Worm (Caenorhabditis elegans) whole organism, L3 larva: Measurements from ENCODE around the gene tiar-2.
A peak's percentile ranks its signal among the peaks of the same experiment; 100 is the strongest.

ENCODE experiments used
- R02D3.7 ChIP-seq: fragments of 150-350 bp; optimal IDR thresholded peaks from 2 replicates; lab custom pipeline; 2014; ENCODE audit warnings: missing biosample characterization, missing genetic modification characterization
- ZK546.5 ChIP-seq: sonication (generic microtip); optimal IDR thresholded peaks from 2 replicates; lab custom pipeline; 2017; ENCODE audit warnings: missing biosample characterization, missing genetic modification characterization
- aly-2 ChIP-seq: fragments of 150-350 bp; optimal IDR thresholded peaks from 2 replicates; lab custom pipeline; 2014; ENCODE audit warnings: missing biosample characterization, missing genetic modification characterization
- ceh-28 ChIP-seq: fragments of 150-350 bp; optimal IDR thresholded peaks from 2 replicates; lab custom pipeline; 2014; ENCODE audit warnings: missing biosample characterization, missing genetic modification reagents, missing genetic modification characterization
- ceh-82 ChIP-seq: fragments of 150-350 bp; optimal IDR thresholded peaks from 2 replicates; lab custom pipeline; 2014; ENCODE audit warnings: missing biosample characterization, missing genetic modification characterization
- ceh-9 ChIP-seq: sonication (generic microtip); optimal IDR thresholded peaks from 2 replicates; lab custom pipeline; 2018; ENCODE audit warnings: missing biosample characterization, missing genetic modification characterization
- egl-27 ChIP-seq: sonication (generic microtip); optimal IDR thresholded peaks from 4 replicates; lab custom pipeline; 2017; ENCODE audit warnings: missing biosample characterization, missing genetic modification reagents, missing genetic modification characterization
- egl-5 ChIP-seq: fragments of 150-350 bp; optimal IDR thresholded peaks from 2 replicates; lab custom pipeline; 2017; ENCODE audit warnings: missing biosample characterization, missing genetic modification reagents, missing genetic modification characterization, inconsistent platforms
- elt-1 ChIP-seq: fragments of 150-350 bp; optimal IDR thresholded peaks from 2 replicates; lab custom pipeline; 2014; ENCODE audit warnings: missing biosample characterization, missing genetic modification characterization
- elt-2 ChIP-seq: sonication (generic microtip); optimal IDR thresholded peaks from 2 replicates; lab custom pipeline; 2016; ENCODE audit warnings: missing genetic modification reagents, mild to moderate bottlenecking, missing genetic modification characterization, missing compliant biosample characterization
- eor-1 ChIP-seq, 2 experiments: fragments of 150-350 bp; optimal IDR thresholded peaks; 2 replicates each; lab custom pipeline; 2014 to 2018; ENCODE audit warnings: missing biosample characterization in 2 of 2, missing genetic modification characterization in 2 of 2
- fkh-10 ChIP-seq: sonication (generic microtip); optimal IDR thresholded peaks from 2 replicates; lab custom pipeline; 2017; ENCODE audit warnings: missing biosample characterization, missing genetic modification reagents, missing genetic modification characterization
- fkh-2 ChIP-seq: fragments of 150-350 bp; optimal IDR thresholded peaks from 2 replicates; lab custom pipeline; 2014; ENCODE audit warnings: missing biosample characterization, missing genetic modification reagents, missing genetic modification characterization
- fos-1 ChIP-seq: fragments of 150-350 bp; optimal IDR thresholded peaks from 2 replicates; lab custom pipeline; 2014; ENCODE audit warnings: missing biosample characterization, missing genetic modification characterization
- jun-1 ChIP-seq: fragments of 150-350 bp; optimal IDR thresholded peaks from 2 replicates; lab custom pipeline; 2014; ENCODE audit warnings: missing biosample characterization, missing genetic modification reagents, missing genetic modification characterization
- lin-15B ChIP-seq: fragments of 150-350 bp; optimal IDR thresholded peaks from 2 replicates; lab custom pipeline; 2014; ENCODE audit warnings: missing biosample characterization, missing genetic modification characterization
- lsy-12 ChIP-seq: sonication (generic microtip); optimal IDR thresholded peaks from 2 replicates; lab custom pipeline; 2016; ENCODE audit warnings: mild to moderate bottlenecking, missing genetic modification characterization, missing compliant biosample characterization
- nfya-1 ChIP-seq: sonication (generic microtip); optimal IDR thresholded peaks from 2 replicates; lab custom pipeline; 2017; ENCODE audit warnings: missing genetic modification characterization, mild to moderate bottlenecking, missing compliant biosample characterization, antibody characterized with exemption, moderate library complexity; ENCODE audit not compliant: insufficient read depth
- nhr-11 ChIP-seq: fragments of 150-350 bp; optimal IDR thresholded peaks from 2 replicates; lab custom pipeline; 2014; ENCODE audit warnings: missing biosample characterization, missing genetic modification characterization
- nhr-12 ChIP-seq: fragments of 150-350 bp; optimal IDR thresholded peaks from 2 replicates; lab custom pipeline; 2014; ENCODE audit warnings: missing biosample characterization, missing genetic modification characterization
- nhr-23 ChIP-seq: fragments of 150-350 bp; optimal IDR thresholded peaks from 2 replicates; lab custom pipeline; 2014; ENCODE audit warnings: missing biosample characterization, missing genetic modification reagents, missing genetic modification characterization
- nhr-43 ChIP-seq: sonication (generic microtip); optimal IDR thresholded peaks from 2 replicates; lab custom pipeline; 2016; ENCODE audit warnings: mild to moderate bottlenecking, missing genetic modification characterization, missing compliant biosample characterization; ENCODE audit not compliant: poor library complexity, severe bottlenecking
- pha-4 ChIP-seq: fragments of 150-350 bp; optimal IDR thresholded peaks from 2 replicates; lab custom pipeline; 2014; ENCODE audit warnings: missing biosample characterization, missing genetic modification reagents, missing genetic modification characterization
- pqm-1 ChIP-seq: fragments of 150-350 bp; optimal IDR thresholded peaks from 2 replicates; lab custom pipeline; 2017; ENCODE audit warnings: missing biosample characterization, missing genetic modification characterization, inconsistent platforms
- skn-1 ChIP-seq: fragments of 150-350 bp; optimal IDR thresholded peaks from 2 replicates; lab custom pipeline; 2014; ENCODE audit warnings: missing biosample characterization, missing genetic modification characterization
- snpc-4 ChIP-seq: fragments of 150-350 bp; optimal IDR thresholded peaks from 2 replicates; lab custom pipeline; 2014; ENCODE audit warnings: missing biosample characterization, missing genetic modification characterization
- tbx-2 ChIP-seq: sonication (generic microtip); optimal IDR thresholded peaks from 2 replicates; lab custom pipeline; 2016; ENCODE audit warnings: mild to moderate bottlenecking, missing genetic modification characterization, missing compliant biosample characterization
- unc-39 ChIP-seq: sonication (generic microtip); optimal IDR thresholded peaks from 4 replicates; lab custom pipeline; 2017; ENCODE audit warnings: missing biosample characterization, missing genetic modification characterization

Gene tiar-2

DNA sequence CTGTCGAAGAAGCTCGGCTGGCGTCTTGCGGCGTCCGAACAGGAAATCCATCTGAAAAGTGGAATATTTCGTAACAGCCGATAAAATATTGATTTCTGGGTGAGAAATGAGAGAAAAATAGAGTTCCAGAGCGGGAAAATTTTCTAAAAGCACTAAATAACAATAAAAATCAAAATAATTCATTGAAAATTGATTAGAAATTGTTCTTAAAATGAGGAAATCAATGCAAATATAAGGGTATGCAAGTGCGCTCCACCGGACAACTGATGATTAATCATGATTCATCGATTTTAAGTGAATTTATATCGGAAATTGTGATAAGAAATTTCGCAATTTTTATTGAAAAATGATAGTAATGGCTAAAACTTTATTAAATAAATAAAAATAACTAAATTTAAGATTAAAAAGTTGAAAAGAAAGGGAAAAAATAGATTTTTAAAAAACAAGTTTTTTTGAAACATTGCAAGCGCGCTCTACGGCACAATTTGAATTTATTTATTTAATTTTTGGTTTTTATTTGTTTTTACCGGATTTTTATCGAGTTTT, at the start of gene tiar-2, which contains the start of gene vps-2:
Gene tiar-2 (plus strand): TSS at position 520 of the 546 bp plus-strand sequence.
Gene vps-2 (minus strand): TSS at position 51 of the 546 bp plus-strand sequence.
- TF ChIP-seq eor-1 (tag; optimal IDR thresholded peaks at IDR 0.05; lab: Kevin White, UChicago) (peak in 1 of 2 experiments; percentile 60), snpc-4 (peak; percentile 80), tbx-2 (tag; lab: Kevin White, UChicago) (no peak), pqm-1 (tag; lab: Kevin White, UChicago) (peak; percentile 98), pha-4 (tag; lab: Kevin White, UChicago) (peak; percentile 89), fkh-2 (tag; lab: Kevin White, UChicago) (no peak), lin-15B (peak; percentile 85), fkh-10 (GFP tag; lab: Kevin White, UChicago) (no peak), skn-1 (tag; lab: Kevin White, UChicago) (peak; percentile 93), ZK546.5 (tag; lab: Kevin White, UChicago) (no peak), nhr-11 (no peak), R02D3.7 (tag; lab: Kevin White, UChicago) (peak; percentile 33), nfya-1 (tag; lab: Kevin White, UChicago) (peak; percentile 23), jun-1 (tag; lab: Kevin White, UChicago) (peak; percentile 57), elt-2 (peak; percentile 61), ceh-28 (tag; lab: Kevin White, UChicago) (peak; percentile 75), fos-1 (tag; lab: Kevin White, UChicago) (peak; percentile 89), nhr-23 (peak; percentile 25)
- TF ChIP-seq, all 47 proteins: peak for 13

DNA sequence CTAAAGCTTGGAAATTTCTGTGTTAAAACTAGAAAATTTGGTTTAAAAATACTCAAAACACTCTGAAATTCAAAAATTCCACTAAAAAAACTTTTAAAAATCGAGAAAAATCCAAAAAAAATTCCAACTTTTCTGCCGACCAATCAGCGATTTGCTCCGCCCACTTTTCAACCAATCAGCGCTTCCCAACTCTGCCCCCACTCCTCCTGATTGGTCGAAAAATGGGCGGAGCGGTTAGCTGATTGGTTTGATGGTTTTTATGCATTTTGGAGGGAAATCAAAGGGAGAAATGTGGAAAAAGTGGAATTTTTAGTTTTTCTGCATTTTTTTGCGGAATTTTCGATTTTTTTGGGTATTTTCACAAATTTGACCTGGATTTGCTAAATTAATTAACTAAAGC, 46.4 kb upstream of the tiar-2 start:
- TF ChIP-seq eor-1 (tag; optimal IDR thresholded peaks at IDR 0.05; lab: Kevin White, UChicago) (no peak), aly-2 (tag; lab: Kevin White, UChicago) (no peak), nfya-1 (tag; lab: Kevin White, UChicago) (peak; percentile 92), nhr-11 (no peak), lsy-12 (tag; lab: Kevin White, UChicago) (no peak), fkh-2 (tag; lab: Kevin White, UChicago) (no peak), jun-1 (tag; lab: Kevin White, UChicago) (no peak)

DNA sequence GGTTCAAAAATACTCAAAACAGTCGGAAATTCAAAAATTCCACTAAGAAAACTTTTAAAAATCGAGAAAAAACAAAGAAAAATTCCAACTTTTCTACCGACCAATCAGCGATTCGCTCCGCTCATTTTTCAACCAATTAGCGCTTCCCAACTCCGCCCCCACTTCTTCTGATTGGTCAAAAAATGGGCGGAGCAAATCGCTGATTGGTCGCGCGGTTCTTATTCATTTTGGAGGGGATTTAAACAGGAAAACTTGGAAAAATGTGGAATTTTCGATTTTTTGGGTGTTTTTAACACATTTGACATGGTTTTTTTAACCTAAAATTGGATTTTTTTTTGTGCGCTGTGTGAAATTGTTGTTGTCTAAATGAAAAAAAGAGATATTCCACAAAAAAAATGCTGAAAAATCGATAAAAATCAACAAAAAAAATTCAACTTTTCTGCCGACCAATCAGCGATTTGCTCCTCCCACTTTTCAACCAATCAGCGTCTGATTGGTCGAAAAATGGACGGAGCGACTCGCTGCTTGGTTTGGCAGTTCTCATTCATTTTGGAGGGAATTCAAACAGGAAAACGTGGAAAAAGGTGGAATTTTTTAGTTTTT, 45.7 kb upstream of the tiar-2 start:
- TF ChIP-seq ceh-28 (tag; lab: Kevin White, UChicago) (no peak), nfya-1 (tag; lab: Kevin White, UChicago) (peak; percentile 92)

ce11 chrII:12726704-12727103, 41.8 kb upstream of the tiar-2 start:
- no peak for TF ChIP-seq eor-1 (tag; optimal IDR thresholded peaks at IDR 0.05; lab: Kevin White, UChicago)
- TF ChIP-seq skn-1 (tag; lab: Kevin White, UChicago): no peak
- TF ChIP-seq nhr-12 (tag; lab: Kevin White, UChicago): no peak
- no peak for TF ChIP-seq egl-5
- no peak for TF ChIP-seq ZK546.5 (tag; lab: Kevin White, UChicago)
- no peak for TF ChIP-seq snpc-4
- TF ChIP-seq ceh-9 (tag; lab: Kevin White, UChicago): no peak
- no peak for TF ChIP-seq pha-4 (tag; lab: Kevin White, UChicago)

DNA sequence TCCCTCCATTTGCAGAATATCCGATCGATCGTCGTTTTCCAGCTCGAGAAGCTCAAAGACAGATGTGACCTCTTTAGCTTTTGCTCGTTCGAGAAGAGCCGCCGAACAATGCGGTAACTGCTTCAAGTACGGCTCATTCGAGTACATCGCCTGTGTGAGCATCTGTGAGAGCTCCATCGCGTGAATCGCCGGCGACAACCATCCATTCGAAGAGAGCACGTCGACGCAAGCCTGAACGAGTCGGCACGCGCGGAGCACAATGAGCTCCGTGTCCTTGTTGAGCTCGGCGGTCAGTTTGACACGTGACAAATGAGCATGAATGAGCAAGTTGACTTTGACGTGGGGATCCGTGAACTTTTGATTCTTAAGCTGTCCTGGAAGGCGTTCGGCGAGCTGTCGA, 40.6 kb upstream of the tiar-2 start:
- TF ChIP-seq unc-39 (tag; lab: Kevin White, UChicago): no peak
- TF ChIP-seq elt-2: no peak
- TF ChIP-seq fos-1 (tag; lab: Kevin White, UChicago): no peak
- TF ChIP-seq ceh-28 (tag; lab: Kevin White, UChicago): no peak
- no peak for TF ChIP-seq elt-1 (tag; lab: Kevin White, UChicago)
- TF ChIP-seq lsy-12 (tag; lab: Kevin White, UChicago): no peak
- TF ChIP-seq tbx-2 (tag; lab: Kevin White, UChicago): no peak
- no peak for TF ChIP-seq nhr-12 (tag; lab: Kevin White, UChicago)
- no peak for TF ChIP-seq eor-1 (tag; optimal IDR thresholded peaks at IDR 0.05; lab: Kevin White, UChicago)
- no peak for TF ChIP-seq snpc-4
- no peak for TF ChIP-seq nhr-43 (tag; lab: Kevin White, UChicago)
- no peak for TF ChIP-seq R02D3.7 (tag; lab: Kevin White, UChicago)
- no peak for TF ChIP-seq aly-2 (tag; lab: Kevin White, UChicago)
- TF ChIP-seq egl-27 (tag; lab: Kevin White, UChicago): no peak
- no peak for TF ChIP-seq ceh-82 (tag; lab: Kevin White, UChicago)
